Worm (Caenorhabditis elegans) whole organism, young adult: ENCODE measurements around the gene gtf-2E2.

Experiments used
- B0019.2 ChIP-seq: fragments of 200-800 bp; sonication (Bioruptor generic); conservative IDR thresholded peaks from 2 replicates; pipeline ENCODE4 v1.3.6; 2022; ENCODE audit warnings: missing genetic modification reagents, missing genetic modification characterization, missing compliant biosample characterization
- B0261.1 ChIP-seq: sonication (generic microtip); optimal IDR thresholded peaks from 2 replicates; lab custom pipeline; 2016; ENCODE audit warnings: mild to moderate bottlenecking, missing genetic modification characterization, moderate library complexity, missing compliant biosample characterization
- B0336.3 ChIP-seq: fragments of 200-800 bp; sonication (Bioruptor generic); IDR thresholded peaks from 2 replicates; pipeline ENCODE4 v1.3.6; 2022; ENCODE audit warnings: missing genetic modification characterization, missing compliant biosample characterization
- F39B2.1 ChIP-seq: fragments of 200-800 bp; sonication (Bioruptor generic); IDR thresholded peaks from 2 replicates; pipeline ENCODE4 v1.3.6; 2022; ENCODE audit warnings: missing genetic modification reagents, missing genetic modification characterization, missing compliant biosample characterization
- F49E8.2 ChIP-seq: sonication (generic microtip); optimal IDR thresholded peaks from 3 replicates; lab custom pipeline; 2017; ENCODE audit warnings: missing genetic modification characterization, mild to moderate bottlenecking, missing compliant biosample characterization, antibody characterized with exemption, moderate library complexity; ENCODE audit not compliant: insufficient read depth
- F52B5.7 ChIP-seq: sonication (generic microtip); optimal IDR thresholded peaks from 2 replicates; lab custom pipeline; 2016; ENCODE audit warnings: mild to moderate bottlenecking, missing genetic modification characterization, missing compliant biosample characterization
- F57A8.1 ChIP-seq: fragments of 200-800 bp; sonication (Bioruptor generic); optimal IDR thresholded peaks from 2 replicates; lab custom pipeline; 2018; ENCODE audit warnings: mild to moderate bottlenecking, missing genetic modification characterization, moderate library complexity, missing compliant biosample characterization
- Y67H2A.10 ChIP-seq: fragments of 200-800 bp; sonication (Bioruptor generic); conservative IDR thresholded peaks from 2 replicates; pipeline ENCODE4 v1.3.6; 2022; ENCODE audit warnings: missing genetic modification reagents, missing genetic modification characterization, missing compliant biosample characterization
- Y95B8A.8 ChIP-seq: fragments of 200-800 bp; sonication (Bioruptor generic); IDR thresholded peaks from 2 replicates; pipeline ENCODE4 v1.3.6; 2022; ENCODE audit warnings: missing genetic modification reagents, missing genetic modification characterization, missing compliant biosample characterization
- ZK185.1 ChIP-seq: sonication (generic microtip); optimal IDR thresholded peaks from 2 replicates; lab custom pipeline; 2016; ENCODE audit warnings: mild to moderate bottlenecking, missing genetic modification characterization, missing compliant biosample characterization; ENCODE audit not compliant: poor library complexity, severe bottlenecking
- aptf-2 ChIP-seq: fragments of 200-800 bp; sonication (Bioruptor generic); conservative IDR thresholded peaks from 2 replicates; pipeline ENCODE4 v1.3.6; 2022; ENCODE audit warnings: missing genetic modification reagents, missing genetic modification characterization, missing compliant biosample characterization
- attf-6 ChIP-seq: fragments of 200-800 bp; sonication (Bioruptor generic); IDR thresholded peaks from 2 replicates; pipeline ENCODE4 v1.3.6; 2022; ENCODE audit warnings: missing genetic modification reagents, missing genetic modification characterization, missing compliant biosample characterization
- bed-2 ChIP-seq: fragments of 200-800 bp; sonication (Bioruptor generic); IDR thresholded peaks from 2 replicates; pipeline ENCODE4 v1.3.6; 2022; ENCODE audit warnings: missing genetic modification reagents, missing genetic modification characterization, missing compliant biosample characterization
- cebp-1 ChIP-seq, 2 experiments: fragments of 200-800 bp in 1 of 2; sonication (Bioruptor generic) in 1 of 2; sonication (generic microtip) in 1 of 2; IDR thresholded peaks in 1 of 2; optimal IDR thresholded peaks in 1 of 2; 2 replicates each; pipeline versions ENCODE4 v1.3.6 to Lab custom; 2017 to 2022; ENCODE audit warnings: missing compliant biosample characterization in 2 of 2, missing genetic modification characterization in 2 of 2, mild to moderate bottlenecking in 1 of 2, missing genetic modification reagents in 1 of 2, moderate library complexity in 1 of 2
- dpl-1 ChIP-seq: fragments of 150-350 bp; optimal IDR thresholded peaks from 2 replicates; lab custom pipeline; 2014; ENCODE audit warnings: missing biosample characterization, missing genetic modification reagents, missing genetic modification characterization
- ekl-4 ChIP-seq: fragments of 200-800 bp; sonication (Bioruptor generic); IDR thresholded peaks from 2 replicates; pipeline ENCODE4 v1.3.6; 2022; ENCODE audit warnings: missing genetic modification reagents, missing genetic modification characterization, missing compliant biosample characterization
- ets-4 ChIP-seq: fragments of 200-800 bp; sonication (Bioruptor generic); optimal IDR thresholded peaks from 2 replicates; lab custom pipeline; 2018; ENCODE audit warnings: mild to moderate bottlenecking, missing genetic modification characterization, missing compliant biosample characterization
- fkh-3 ChIP-seq: sonication (generic microtip); optimal IDR thresholded peaks from 2 replicates; lab custom pipeline; 2016; ENCODE audit warnings: mild to moderate bottlenecking, missing genetic modification characterization, missing compliant biosample characterization
- hlh-12 ChIP-seq: sonication (generic microtip); optimal IDR thresholded peaks from 2 replicates; lab custom pipeline; 2016; ENCODE audit warnings: missing genetic modification characterization, missing compliant biosample characterization
- hmg-1.2 ChIP-seq: fragments of 200-800 bp; sonication (Bioruptor generic); IDR thresholded peaks from 2 replicates; pipeline ENCODE4 v1.3.6; 2022; ENCODE audit warnings: missing genetic modification reagents, missing genetic modification characterization, missing compliant biosample characterization
- hmg-20 ChIP-seq: fragments of 200-800 bp; sonication (Bioruptor generic); IDR thresholded peaks from 2 replicates; pipeline ENCODE4 v1.3.6; 2022; ENCODE audit warnings: missing genetic modification reagents, missing genetic modification characterization, missing compliant biosample characterization
- lin-54 ChIP-seq: fragments of 200-800 bp; sonication (Bioruptor generic); optimal IDR thresholded peaks from 2 replicates; lab custom pipeline; 2018; ENCODE audit warnings: mild to moderate bottlenecking, missing genetic modification characterization, missing compliant biosample characterization
- lir-1 ChIP-seq: fragments of 200-800 bp; sonication (Bioruptor generic); conservative IDR thresholded peaks from 2 replicates; pipeline ENCODE4 v1.3.6; 2022; ENCODE audit warnings: missing genetic modification reagents, missing genetic modification characterization, missing compliant biosample characterization
- lsl-1 ChIP-seq: fragments of 200-800 bp; sonication (Bioruptor generic); optimal IDR thresholded peaks from 2 replicates; lab custom pipeline; 2018; ENCODE audit warnings: mild to moderate bottlenecking, missing genetic modification characterization, moderate library complexity, missing compliant biosample characterization
- madf-3 ChIP-seq: fragments of 200-800 bp; sonication (Bioruptor generic); IDR thresholded peaks from 2 replicates; pipeline ENCODE4 v1.3.6; 2022; ENCODE audit warnings: missing genetic modification reagents, missing genetic modification characterization, missing compliant biosample characterization
- madf-6 ChIP-seq: fragments of 200-800 bp; sonication (Bioruptor generic); IDR thresholded peaks from 2 replicates; pipeline ENCODE4 v1.3.6; 2022; ENCODE audit warnings: missing genetic modification reagents, missing genetic modification characterization, missing compliant biosample characterization
- madf-8 ChIP-seq: fragments of 200-800 bp; sonication (Bioruptor generic); conservative IDR thresholded peaks from 2 replicates; pipeline ENCODE4 v1.3.6; 2022; ENCODE audit warnings: missing genetic modification reagents, missing genetic modification characterization, missing compliant biosample characterization
- mcd-1 ChIP-seq: fragments of 200-800 bp; sonication (Bioruptor generic); IDR thresholded peaks from 2 replicates; pipeline ENCODE4 v1.3.6; 2022; ENCODE audit warnings: missing genetic modification reagents, missing genetic modification characterization, missing compliant biosample characterization
- mel-28 ChIP-seq: sonication (generic microtip); optimal IDR thresholded peaks from 2 replicates; lab custom pipeline; 2016; ENCODE audit warnings: borderline replicate concordance, mild to moderate bottlenecking, missing genetic modification characterization, missing compliant biosample characterization
- nfyb-1 ChIP-seq: fragments of 200-800 bp; sonication (Bioruptor generic); IDR thresholded peaks from 2 replicates; pipeline ENCODE4 v1.3.6; 2022; ENCODE audit warnings: missing genetic modification reagents, missing genetic modification characterization, missing compliant biosample characterization
- nhr-120 ChIP-seq: fragments of 200-800 bp; sonication (Bioruptor generic); IDR thresholded peaks from 2 replicates; pipeline ENCODE4 v1.3.6; 2022; ENCODE audit warnings: missing genetic modification characterization, missing compliant biosample characterization
- nhr-179 ChIP-seq: sonication (generic microtip); optimal IDR thresholded peaks from 2 replicates; lab custom pipeline; 2016; ENCODE audit warnings: mild to moderate bottlenecking, missing genetic modification characterization, missing compliant biosample characterization
- nhr-27 ChIP-seq: fragments of 200-800 bp; sonication (Bioruptor generic); optimal IDR thresholded peaks from 2 replicates; lab custom pipeline; 2018; ENCODE audit warnings: mild to moderate bottlenecking, missing genetic modification characterization, moderate library complexity, missing compliant biosample characterization
- nhr-80 ChIP-seq: sonication (generic microtip); optimal IDR thresholded peaks from 2 replicates; lab custom pipeline; 2016; ENCODE audit warnings: missing genetic modification characterization, missing compliant biosample characterization
- pbrm-1 ChIP-seq: fragments of 200-800 bp; sonication (Bioruptor generic); IDR thresholded peaks from 2 replicates; pipeline ENCODE4 v1.3.6; 2022; ENCODE audit warnings: missing genetic modification reagents, missing genetic modification characterization, missing compliant biosample characterization
- rec-8 ChIP-seq, 2 experiments: sonication (generic microtip); optimal IDR thresholded peaks; 2 replicates each; lab custom pipeline; 2016; ENCODE audit warnings: mild to moderate bottlenecking in 2 of 2, missing genetic modification characterization in 2 of 2, missing genetic modification reagents in 2 of 2, missing genotype in 2 of 2, missing biosample characterization in 1 of 2, missing compliant biosample characterization in 1 of 2, moderate library complexity in 1 of 2
- snpc-1.3 ChIP-seq: sonication (generic microtip); optimal IDR thresholded peaks from 2 replicates; lab custom pipeline; 2017; ENCODE audit warnings: missing genetic modification characterization, mild to moderate bottlenecking, missing compliant biosample characterization, antibody characterized with exemption, moderate library complexity, missing genotype, missing genetic modification reagents; ENCODE audit not compliant: insufficient read depth
- snpc-3.4 ChIP-seq: sonication (generic microtip); optimal IDR thresholded peaks from 2 replicates; lab custom pipeline; 2017; ENCODE audit warnings: missing genetic modification characterization, mild to moderate bottlenecking, missing compliant biosample characterization, antibody characterized with exemption, moderate library complexity, missing genotype, missing genetic modification reagents
- somi-1 ChIP-seq: fragments of 200-800 bp; sonication (Bioruptor generic); optimal IDR thresholded peaks from 2 replicates; lab custom pipeline; 2018; ENCODE audit warnings: mild to moderate bottlenecking, missing genetic modification characterization, missing compliant biosample characterization
- tbx-9 ChIP-seq: sonication (generic microtip); optimal IDR thresholded peaks from 2 replicates; lab custom pipeline; 2016; ENCODE audit warnings: borderline replicate concordance, missing genetic modification characterization, inconsistent platforms, missing compliant biosample characterization
- ztf-25 ChIP-seq: fragments of 200-800 bp; sonication (Bioruptor generic); IDR thresholded peaks from 2 replicates; pipeline ENCODE4 v1.3.6; 2022; ENCODE audit warnings: missing genetic modification reagents, missing genetic modification characterization, missing compliant biosample characterization
- ztf-26 ChIP-seq: sonication (generic microtip); optimal IDR thresholded peaks from 2 replicates; lab custom pipeline; 2017; ENCODE audit warnings: missing genetic modification characterization, missing compliant biosample characterization
- ztf-6 ChIP-seq: fragments of 200-800 bp; sonication (Bioruptor generic); IDR thresholded peaks from 2 replicates; pipeline ENCODE4 v1.3.6; 2022; ENCODE audit warnings: missing genetic modification reagents, missing genetic modification characterization, missing compliant biosample characterization

gtf-2E2 gene

ce11 chrII:11592023-11592422, 49.7 kb upstream of the gtf-2E2 start, which contains the start of gene F07A11.1 (continued):
- 0 out of 2 replicates have a peak, but pooled peaks have one; percentile 20 for TF ChIP-seq madf-8 (GFP tag; lab: Robert Waterston, UW)
- 0 out of 2 replicates have a peak, but pooled peaks have one; percentile 49 for TF ChIP-seq Y95B8A.8 (GFP tag; lab: Robert Waterston, UW)
- no peak for TF ChIP-seq ekl-4
- no peak for TF ChIP-seq nhr-27 (tag; lab: Kevin White, UChicago)
- TF ChIP-seq aptf-2, result no peak
- TF ChIP-seq bed-2 (GFP tag; lab: Robert Waterston, UW), result no peak
- no peak for TF ChIP-seq F39B2.1
- no peak for TF ChIP-seq nfyb-1
- TF ChIP-seq ztf-6, result no peak
- peak; percentile 36; the same call in 1 of the 2 replicates for TF ChIP-seq B0336.3 (GFP tag; lab: Robert Waterston, UW)
- no peak for TF ChIP-seq rec-8 (tag; optimal IDR thresholded peaks at IDR 0.05; lab: Kevin White, UChicago)
- no peak for TF ChIP-seq F49E8.2 (tag; lab: Kevin White, UChicago)
- TF ChIP-seq dpl-1, result no peak
- no peak for TF ChIP-seq F57A8.1

- TF ChIP-seq cebp-1 (GFP tag; IDR thresholded peaks at IDR 0.05; lab: Robert Waterston, UW) (no peak), cebp-1 (tag; optimal IDR thresholded peaks at IDR 0.05; lab: Kevin White, UChicago) (peak; percentile 35), nhr-80 (no peak), mcd-1 (GFP tag; lab: Robert Waterston, UW) (no peak), ZK185.1 (tag; lab: Kevin White, UChicago) (no peak), hmg-1.2 (GFP tag; lab: Robert Waterston, UW) (no peak), F57A8.1 (no peak), lin-54 (GFP tag; lab: Kevin White, UChicago) (no peak), ets-4 (GFP tag; lab: Kevin White, UChicago) (no peak), lsl-1 (GFP tag; lab: Kevin White, UChicago) (peak; percentile 53), rec-8 (tag; optimal IDR thresholded peaks at IDR 0.05; lab: Kevin White, UChicago) (no peak), mel-28 (tag; lab: Kevin White, UChicago) (no peak), tbx-9 (no peak), hlh-12 (tag; lab: Kevin White, UChicago) (no peak), madf-8 (GFP tag; lab: Robert Waterston, UW) (no peak), nfyb-1 (no peak)
Measured at ce11 chrII:11591558-11591957, 49.3 kb upstream of the gtf-2E2 start.

ce11 chrII:11588304-11588703, 46.0 kb upstream of the gtf-2E2 start:
- 0 out of 2 replicates have a peak, but pooled peaks have one; percentile 34 for TF ChIP-seq madf-3
- TF ChIP-seq nhr-179, result no peak
- no peak for TF ChIP-seq ztf-26 (tag; lab: Kevin White, UChicago)
- no peak for TF ChIP-seq lir-1 (GFP tag; lab: Robert Waterston, UW)
- TF ChIP-seq B0019.2 (GFP tag; lab: Robert Waterston, UW), result no peak
- no peak for TF ChIP-seq ekl-4
- no peak for TF ChIP-seq aptf-2

ce11 chrII:11582698-11583097, 40.4 kb upstream of the gtf-2E2 start, which contains the start of gene ints-7:
Gene ints-7, plus strand, starts transcription at chrII:11582849.
- TF ChIP-seq snpc-1.3 (tag; lab: Kevin White, UChicago) (peak; percentile 4), nhr-120 (no peak), ztf-25 (GFP tag; lab: Robert Waterston, UW) (no peak), snpc-3.4 (tag; lab: Kevin White, UChicago) (no peak), madf-3 (0 out of 2 replicates have a peak, but pooled peaks have one; percentile 56), Y67H2A.10 (GFP tag; lab: Robert Waterston, UW) (no peak), F52B5.7 (tag; lab: Kevin White, UChicago) (peak; percentile 9), hmg-20 (GFP tag; lab: Robert Waterston, UW) (no peak), aptf-2 (no peak), F39B2.1 (no peak), pbrm-1 (GFP tag; lab: Robert Waterston, UW) (no peak), B0336.3 (GFP tag; lab: Robert Waterston, UW) (peak; percentile 47; the same call in 1 of the 2 replicates), attf-6 (GFP tag; lab: Robert Waterston, UW) (no peak), somi-1 (no peak), B0261.1 (tag; lab: Kevin White, UChicago) (no peak), ekl-4 (peak; percentile 49; the same call in 1 of the 2 replicates), fkh-3 (no peak), madf-6 (GFP tag; lab: Robert Waterston, UW) (peak; percentile 40; the same call in 1 of the 2 replicates)
